Worm (Caenorhabditis elegans): ENCODE results near the gene D2096.6.

DNA sequence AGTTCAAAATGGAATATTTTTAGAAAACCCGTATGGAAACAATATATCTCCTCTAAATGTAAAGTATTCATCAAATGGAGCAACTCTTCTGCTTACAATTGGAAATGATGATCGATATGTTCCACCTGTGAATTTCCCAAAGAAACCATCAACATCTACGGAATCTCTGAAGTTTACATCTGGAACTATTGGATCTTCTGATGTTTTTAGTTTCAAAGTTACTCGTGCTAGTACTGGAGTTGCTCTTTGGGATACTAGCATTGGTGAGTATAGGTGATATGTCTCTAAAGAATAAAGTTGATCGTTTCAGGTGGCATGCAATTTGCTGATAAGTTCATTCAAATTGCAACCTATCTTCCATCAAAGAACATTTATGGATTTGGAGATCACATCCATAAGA is 1.1 kb downstream of the D2096.6 start:
- no peak for TF ChIP-seq blmp-1 (tag; optimal IDR thresholded peaks at IDR 0.05)
- TF ChIP-seq lsy-2 (tag; optimal IDR thresholded peaks at IDR 0.05) = no peak
- TF ChIP-seq lin-13 (tag; optimal IDR thresholded peaks at IDR 0.05) = no peak
- no peak for TF ChIP-seq unc-62 (GFP tag; optimal IDR thresholded peaks at IDR 0.05)
